Fruit fly (Drosophila melanogaster) whole organism, embryonic: ENCODE measurements around the gene dlp.

Source experiments
- Aef1 ChIP-seq: fragments of 200-800 bp; sonication (Bioruptor generic); IDR thresholded peaks from 3 replicates; pipeline ENCODE4 v1.3.6; 2022; ENCODE audit warnings: missing biosample characterization, missing genetic modification characterization
- CG12744 ChIP-seq: fragments of 200-800 bp; sonication (Bioruptor generic); optimal IDR thresholded peaks from 2 replicates; lab custom pipeline; 2016; ENCODE audit warnings: missing biosample characterization, missing genetic modification characterization
- CG13123 ChIP-seq: fragments of 200-800 bp; sonication (Bioruptor generic); optimal IDR thresholded peaks from 2 replicates; lab custom pipeline; 2016; ENCODE audit warnings: missing biosample characterization, missing genetic modification characterization
- CG13296 ChIP-seq: fragments of 200-800 bp; sonication (Bioruptor generic); optimal IDR thresholded peaks from 3 replicates; lab custom pipeline; 2018; ENCODE audit warnings: missing biosample characterization, mild to moderate bottlenecking, missing genetic modification characterization
- CG33213 ChIP-seq: fragments of 200-800 bp; sonication (Bioruptor generic); optimal IDR thresholded peaks from 3 replicates; lab custom pipeline; 2016; ENCODE audit warnings: missing biosample characterization, missing genetic modification characterization
- Eip74EF ChIP-seq, 2 experiments: fragments of 200-800 bp in 1 of 2; fragments of >200 bp in 1 of 2; sonication (Bioruptor generic) in 1 of 2; optimal IDR thresholded peaks; 2 replicates each; lab custom pipeline; 2017 to 2019; ENCODE audit warnings: missing biosample characterization in 2 of 2, missing genetic modification characterization in 2 of 2, mild to moderate bottlenecking in 1 of 2, moderate library complexity in 1 of 2
- YL-1 ChIP-seq: fragments of 200-800 bp; sonication (Bioruptor generic); optimal IDR thresholded peaks from 3 replicates; lab custom pipeline; 2017; ENCODE audit warnings: missing biosample characterization, mild to moderate bottlenecking, missing genetic modification characterization
- cas ChIP-seq: fragments of 200-800 bp; sonication (Bioruptor generic); IDR thresholded peaks from 2 replicates; pipeline ENCODE4 v1.3.6; 2022; ENCODE audit warnings: missing biosample characterization, missing genetic modification characterization
- dpn ChIP-seq, 2 experiments: fragments of 200-800 bp; sonication (Bioruptor generic); optimal IDR thresholded peaks; 3 replicates each; lab custom pipeline; 2016; ENCODE audit warnings: missing biosample characterization in 2 of 2, missing genetic modification characterization in 2 of 2
- gce ChIP-seq: fragments of 200-800 bp; sonication (Bioruptor generic); IDR thresholded peaks from 3 replicates; pipeline ENCODE4 v1.3.6; 2022; ENCODE audit warnings: missing biosample characterization, missing genetic modification characterization
- ken ChIP-seq: fragments of 200-800 bp; sonication (Bioruptor generic); IDR thresholded peaks from 3 replicates; pipeline ENCODE4 v1.3.6; 2022; ENCODE audit warnings: missing biosample characterization, missing genetic modification characterization
- lilli ChIP-seq: fragments of 200-800 bp; sonication (Bioruptor generic); optimal IDR thresholded peaks from 3 replicates; lab custom pipeline; 2016; ENCODE audit warnings: missing biosample characterization, missing genetic modification characterization
- usp ChIP-seq: fragments of >200 bp; optimal IDR thresholded peaks from 2 replicates; lab custom pipeline; 2017; ENCODE audit warnings: missing biosample characterization, missing genetic modification characterization

- TF ChIP-seq CG33213 (GFP tag; lab: Kevin White, UChicago): no peak
- no peak for TF ChIP-seq lilli
- no peak for TF ChIP-seq cas (GFP tag; lab: Robert Waterston, UW)
- TF ChIP-seq CG13296 (GFP tag; lab: Kevin White, UChicago): no peak
- TF ChIP-seq CG13123 (GFP tag; lab: Kevin White, UChicago): no peak
- TF ChIP-seq dpn (GFP tag; optimal IDR thresholded peaks at IDR 0.05; lab: Kevin White, UChicago): no peak
- TF ChIP-seq ken (GFP tag; lab: Robert Waterston, UW): no peak
- no peak for TF ChIP-seq CG12744
- no peak for TF ChIP-seq Aef1 (GFP tag; lab: Robert Waterston, UW)
- TF ChIP-seq gce (GFP tag; lab: Robert Waterston, UW): no peak
- peak in 1 of 2 experiments; percentile 79 for TF ChIP-seq Eip74EF (GFP tag; optimal IDR thresholded peaks at IDR 0.05; lab: Kevin White, UChicago)
- no peak for TF ChIP-seq usp
- no peak for TF ChIP-seq YL-1 (GFP tag; lab: Kevin White, UChicago)
Measured at dm6 chr3L:14673740-14674463, 41.5 kb downstream of the dlp start.
